Worm (Caenorhabditis elegans) whole organism, young adult: ENCODE results near the gene F02C12.1.

Experiments used
- B0035.1 ChIP-seq: sonication (generic microtip); optimal IDR thresholded peaks from 2 replicates; lab custom pipeline; 2016; ENCODE audit warnings: missing genetic modification characterization, mild to moderate bottlenecking, missing compliant biosample characterization, missing genotype, missing genetic modification reagents
- B0261.1 ChIP-seq: sonication (generic microtip); optimal IDR thresholded peaks from 2 replicates; lab custom pipeline; 2016; ENCODE audit warnings: mild to moderate bottlenecking, missing genetic modification characterization, moderate library complexity, missing compliant biosample characterization
- C17E4.6 ChIP-seq: fragments of 200-800 bp; sonication (Bioruptor generic); IDR thresholded peaks from 2 replicates; pipeline ENCODE4 v1.3.6; 2022; ENCODE audit warnings: missing genetic modification reagents, missing genetic modification characterization, missing compliant biosample characterization
- F23B12.7 ChIP-seq: sonication (generic microtip); optimal IDR thresholded peaks from 2 replicates; lab custom pipeline; 2017; ENCODE audit warnings: missing genetic modification characterization, mild to moderate bottlenecking, missing compliant biosample characterization, antibody characterized with exemption, moderate library complexity; ENCODE audit not compliant: insufficient read depth
- F33H1.4 ChIP-seq: fragments of 200-800 bp; sonication (Bioruptor generic); IDR thresholded peaks from 2 replicates; pipeline ENCODE4 v1.3.6; 2022; ENCODE audit warnings: missing genetic modification reagents, missing genetic modification characterization, missing compliant biosample characterization
- F57A8.1 ChIP-seq: fragments of 200-800 bp; sonication (Bioruptor generic); optimal IDR thresholded peaks from 2 replicates; lab custom pipeline; 2018; ENCODE audit warnings: mild to moderate bottlenecking, missing genetic modification characterization, moderate library complexity, missing compliant biosample characterization
- T07F8.4 ChIP-seq: sonication (generic microtip); optimal IDR thresholded peaks from 2 replicates; lab custom pipeline; 2016; ENCODE audit warnings: mild to moderate bottlenecking, missing genetic modification characterization, moderate library complexity, missing compliant biosample characterization
- Y79H2A.3 ChIP-seq: fragments of 200-800 bp; sonication (Bioruptor generic); conservative IDR thresholded peaks from 2 replicates; pipeline ENCODE4 v1.3.6; 2022; ENCODE audit warnings: missing genetic modification reagents, missing genetic modification characterization, missing compliant biosample characterization
- akir-1 ChIP-seq: fragments of 200-800 bp; sonication (Bioruptor generic); optimal IDR thresholded peaks from 2 replicates; lab custom pipeline; 2018; ENCODE audit warnings: mild to moderate bottlenecking, missing genetic modification characterization, moderate library complexity, missing compliant biosample characterization
- aptf-2 ChIP-seq: fragments of 200-800 bp; sonication (Bioruptor generic); conservative IDR thresholded peaks from 2 replicates; pipeline ENCODE4 v1.3.6; 2022; ENCODE audit warnings: missing genetic modification reagents, missing genetic modification characterization, missing compliant biosample characterization
- aptf-3 ChIP-seq: fragments of 200-800 bp; sonication (Bioruptor generic); IDR thresholded peaks from 2 replicates; pipeline ENCODE4 v1.3.6; 2022; ENCODE audit warnings: missing genetic modification characterization, missing compliant biosample characterization
- athp-1 ChIP-seq: sonication (generic microtip); optimal IDR thresholded peaks from 2 replicates; lab custom pipeline; 2017; ENCODE audit warnings: mild to moderate bottlenecking, missing genetic modification characterization, missing compliant biosample characterization
- attf-3 ChIP-seq: fragments of 200-800 bp; sonication (Bioruptor generic); conservative IDR thresholded peaks from 2 replicates; pipeline ENCODE4 v1.3.6; 2022; ENCODE audit warnings: missing genetic modification reagents, missing genetic modification characterization, missing compliant biosample characterization
- attf-5 ChIP-seq: fragments of 200-800 bp; sonication (Bioruptor generic); optimal IDR thresholded peaks from 2 replicates; lab custom pipeline; 2018; ENCODE audit warnings: mild to moderate bottlenecking, missing genetic modification characterization, missing compliant biosample characterization
- bed-2 ChIP-seq: fragments of 200-800 bp; sonication (Bioruptor generic); IDR thresholded peaks from 2 replicates; pipeline ENCODE4 v1.3.6; 2022; ENCODE audit warnings: missing genetic modification reagents, missing genetic modification characterization, missing compliant biosample characterization
- cebp-1 ChIP-seq, 2 experiments: fragments of 200-800 bp in 1 of 2; sonication (Bioruptor generic) in 1 of 2; sonication (generic microtip) in 1 of 2; IDR thresholded peaks in 1 of 2; optimal IDR thresholded peaks in 1 of 2; 2 replicates each; pipeline versions ENCODE4 v1.3.6 to Lab custom; 2017 to 2022; ENCODE audit warnings: missing compliant biosample characterization in 2 of 2, missing genetic modification characterization in 2 of 2, mild to moderate bottlenecking in 1 of 2, missing genetic modification reagents in 1 of 2, moderate library complexity in 1 of 2
- ceh-100 ChIP-seq: fragments of 200-800 bp; sonication (Bioruptor generic); IDR thresholded peaks from 2 replicates; pipeline ENCODE4 v1.3.6; 2022; ENCODE audit warnings: missing genetic modification reagents, missing genetic modification characterization, missing compliant biosample characterization
- ceh-58 ChIP-seq: fragments of 200-800 bp; sonication (Bioruptor generic); IDR thresholded peaks from 2 replicates; pipeline ENCODE4 v1.3.6; 2022; ENCODE audit warnings: missing genetic modification characterization, missing compliant biosample characterization
- chd-7 ChIP-seq: sonication (generic microtip); optimal IDR thresholded peaks from 2 replicates; lab custom pipeline; 2016; ENCODE audit warnings: mild to moderate bottlenecking, missing genetic modification characterization, moderate library complexity, missing compliant biosample characterization
- ets-4 ChIP-seq: fragments of 200-800 bp; sonication (Bioruptor generic); optimal IDR thresholded peaks from 2 replicates; lab custom pipeline; 2018; ENCODE audit warnings: mild to moderate bottlenecking, missing genetic modification characterization, missing compliant biosample characterization
- fkh-3 ChIP-seq: sonication (generic microtip); optimal IDR thresholded peaks from 2 replicates; lab custom pipeline; 2016; ENCODE audit warnings: mild to moderate bottlenecking, missing genetic modification characterization, missing compliant biosample characterization
- gei-17 ChIP-seq: fragments of 200-800 bp; sonication (Bioruptor generic); optimal IDR thresholded peaks from 2 replicates; lab custom pipeline; 2018; ENCODE audit warnings: mild to moderate bottlenecking, missing genetic modification characterization, missing compliant biosample characterization
- hlh-26 ChIP-seq: fragments of 200-800 bp; sonication (Bioruptor generic); conservative IDR thresholded peaks from 2 replicates; pipeline ENCODE4 v1.3.6; 2022; ENCODE audit warnings: missing genetic modification reagents, missing genetic modification characterization, missing compliant biosample characterization
- hmg-1.2 ChIP-seq: fragments of 200-800 bp; sonication (Bioruptor generic); IDR thresholded peaks from 2 replicates; pipeline ENCODE4 v1.3.6; 2022; ENCODE audit warnings: missing genetic modification reagents, missing genetic modification characterization, missing compliant biosample characterization
- let-607 ChIP-seq, 2 experiments: fragments of 200-800 bp in 1 of 2; sonication (Bioruptor generic) in 1 of 2; sonication (generic microtip) in 1 of 2; optimal IDR thresholded peaks; 2 replicates each; lab custom pipeline; 2016 to 2018; ENCODE audit warnings: mild to moderate bottlenecking in 2 of 2, missing compliant biosample characterization in 2 of 2, missing genetic modification characterization in 2 of 2, moderate library complexity in 2 of 2, missing genotype in 1 of 2
- madf-3 ChIP-seq: fragments of 200-800 bp; sonication (Bioruptor generic); IDR thresholded peaks from 2 replicates; pipeline ENCODE4 v1.3.6; 2022; ENCODE audit warnings: missing genetic modification reagents, missing genetic modification characterization, missing compliant biosample characterization
- madf-8 ChIP-seq: fragments of 200-800 bp; sonication (Bioruptor generic); conservative IDR thresholded peaks from 2 replicates; pipeline ENCODE4 v1.3.6; 2022; ENCODE audit warnings: missing genetic modification reagents, missing genetic modification characterization, missing compliant biosample characterization
- mcd-1 ChIP-seq: fragments of 200-800 bp; sonication (Bioruptor generic); IDR thresholded peaks from 2 replicates; pipeline ENCODE4 v1.3.6; 2022; ENCODE audit warnings: missing genetic modification reagents, missing genetic modification characterization, missing compliant biosample characterization
- nfyb-1 ChIP-seq: fragments of 200-800 bp; sonication (Bioruptor generic); IDR thresholded peaks from 2 replicates; pipeline ENCODE4 v1.3.6; 2022; ENCODE audit warnings: missing genetic modification reagents, missing genetic modification characterization, missing compliant biosample characterization
- nhr-120 ChIP-seq: fragments of 200-800 bp; sonication (Bioruptor generic); IDR thresholded peaks from 2 replicates; pipeline ENCODE4 v1.3.6; 2022; ENCODE audit warnings: missing genetic modification characterization, missing compliant biosample characterization
- nhr-80 ChIP-seq: sonication (generic microtip); optimal IDR thresholded peaks from 2 replicates; lab custom pipeline; 2016; ENCODE audit warnings: missing genetic modification characterization, missing compliant biosample characterization
- pbrm-1 ChIP-seq: fragments of 200-800 bp; sonication (Bioruptor generic); IDR thresholded peaks from 2 replicates; pipeline ENCODE4 v1.3.6; 2022; ENCODE audit warnings: missing genetic modification reagents, missing genetic modification characterization, missing compliant biosample characterization
- rcor-1 ChIP-seq: fragments of 200-800 bp; sonication (Bioruptor generic); IDR thresholded peaks from 2 replicates; pipeline ENCODE4 v1.3.6; 2022; ENCODE audit warnings: missing genetic modification reagents, missing genetic modification characterization, missing compliant biosample characterization
- rpc-1 ChIP-seq, 2 experiments: fragments of 150-350 bp in 1 of 2; sonication (generic microtip) in 1 of 2; optimal IDR thresholded peaks; 2 replicates each; lab custom pipeline; 2014 to 2018; ENCODE audit warnings: missing biosample characterization in 1 of 2, missing genetic modification characterization in 1 of 2, missing genetic modification reagents in 1 of 2, missing genotype in 1 of 2
- sdz-38 ChIP-seq: sonication (generic microtip); optimal IDR thresholded peaks from 2 replicates; lab custom pipeline; 2016; ENCODE audit warnings: missing genotype, missing genetic modification characterization, missing compliant biosample characterization
- sea-2 ChIP-seq: fragments of 200-800 bp; sonication (Bioruptor generic); IDR thresholded peaks from 2 replicates; pipeline ENCODE4 v1.3.6; 2022; ENCODE audit warnings: missing genetic modification characterization, missing compliant biosample characterization
- snpc-1.1 ChIP-seq: sonication (generic microtip); optimal IDR thresholded peaks from 2 replicates; lab custom pipeline; 2017; ENCODE audit warnings: missing genetic modification characterization, mild to moderate bottlenecking, missing compliant biosample characterization, antibody characterized with exemption, moderate library complexity, missing genotype, missing genetic modification reagents; ENCODE audit not compliant: insufficient read depth
- snpc-3.4 ChIP-seq: sonication (generic microtip); optimal IDR thresholded peaks from 2 replicates; lab custom pipeline; 2017; ENCODE audit warnings: missing genetic modification characterization, mild to moderate bottlenecking, missing compliant biosample characterization, antibody characterized with exemption, moderate library complexity, missing genotype, missing genetic modification reagents
- somi-1 ChIP-seq: fragments of 200-800 bp; sonication (Bioruptor generic); optimal IDR thresholded peaks from 2 replicates; lab custom pipeline; 2018; ENCODE audit warnings: mild to moderate bottlenecking, missing genetic modification characterization, missing compliant biosample characterization
- tbp1 ChIP-seq: fragments of 200-800 bp; sonication (Bioruptor generic); optimal IDR thresholded peaks from 2 replicates; lab custom pipeline; 2018; ENCODE audit warnings: mild to moderate bottlenecking, missing genetic modification characterization, missing compliant biosample characterization
- ztf-22 ChIP-seq: fragments of 200-800 bp; sonication (Bioruptor generic); optimal IDR thresholded peaks from 2 replicates; lab custom pipeline; 2018; ENCODE audit warnings: mild to moderate bottlenecking, missing genetic modification characterization, moderate library complexity, missing compliant biosample characterization
- ztf-28 ChIP-seq: fragments of 200-800 bp; sonication (Bioruptor generic); IDR thresholded peaks from 2 replicates; pipeline ENCODE4 v1.3.6; 2022; ENCODE audit warnings: missing genetic modification reagents, missing genetic modification characterization, missing compliant biosample characterization
- ztf-3 ChIP-seq: fragments of 200-800 bp; sonication (Bioruptor generic); optimal IDR thresholded peaks from 2 replicates; lab custom pipeline; 2018; ENCODE audit warnings: mild to moderate bottlenecking, missing genetic modification characterization, missing compliant biosample characterization

F02C12.1 gene

DNA sequence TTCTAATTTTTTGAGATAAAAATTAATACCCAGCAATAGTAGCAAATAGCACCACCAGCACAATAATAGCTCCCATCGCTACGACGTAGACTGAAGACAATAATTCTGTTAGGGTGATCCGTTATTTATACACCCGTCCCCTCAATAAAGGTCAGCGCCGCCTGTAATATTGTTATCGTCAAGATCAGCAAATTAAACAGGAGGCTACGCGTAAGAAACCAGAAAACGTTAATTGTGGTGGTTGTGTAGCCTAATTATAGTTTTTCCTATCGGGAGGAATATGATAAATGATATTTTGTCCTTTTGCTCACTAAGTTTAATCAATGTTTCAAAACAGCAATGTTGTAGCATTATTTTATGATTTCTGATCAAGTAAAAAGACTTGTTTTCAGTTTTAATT lies 7.7 kb downstream of the F02C12.1 start, which contains the start of the genes cyp-13B1 and C29F7.1:
Gene cyp-13B1, minus strand, starts transcription at position 101 of the 400 bp plus-strand sequence.
Gene C29F7.1, plus strand, starts transcription at position 394 of the 400 bp plus-strand sequence.
- no peak for TF ChIP-seq ets-4 (GFP tag; lab: Kevin White, UChicago)
- TF ChIP-seq aptf-2 (GFP tag; lab: Robert Waterston, UW): no peak
- no peak for TF ChIP-seq C17E4.6
- TF ChIP-seq fkh-3 (tag; lab: Kevin White, UChicago): no peak
- TF ChIP-seq ztf-28 (GFP tag; lab: Robert Waterston, UW): no peak
- no peak for TF ChIP-seq rpc-1 (optimal IDR thresholded peaks at IDR 0.05; lab: Kevin White, UChicago)
- no peak for TF ChIP-seq rpc-1 (tag; optimal IDR thresholded peaks at IDR 0.05; lab: Kevin White, UChicago)
- TF ChIP-seq ceh-100 (GFP tag; lab: Robert Waterston, UW): no peak
- no peak for TF ChIP-seq madf-8 (GFP tag; lab: Robert Waterston, UW)
- no peak for TF ChIP-seq sdz-38 (tag; lab: Kevin White, UChicago)
- TF ChIP-seq nhr-120 (GFP tag; lab: Robert Waterston, UW): no peak
- TF ChIP-seq B0261.1 (tag; lab: Kevin White, UChicago): no peak
- TF ChIP-seq ceh-58 (GFP tag; lab: Robert Waterston, UW): no peak
- no peak for TF ChIP-seq F33H1.4
- TF ChIP-seq hlh-26 (GFP tag; lab: Robert Waterston, UW): no peak
- no peak for TF ChIP-seq ztf-3
- no peak for TF ChIP-seq let-607 (tag; optimal IDR thresholded peaks at IDR 0.05; lab: Kevin White, UChicago)

ce11 chrX:13411306-13411705 lies 9.4 kb downstream of the F02C12.1 start:
- no peak for TF ChIP-seq madf-8 (GFP tag; lab: Robert Waterston, UW)
- no peak for TF ChIP-seq chd-7 (tag; lab: Kevin White, UChicago)
- TF ChIP-seq madf-3 (GFP tag; lab: Robert Waterston, UW): no peak
- TF ChIP-seq rcor-1 (GFP tag; lab: Robert Waterston, UW): no peak
- TF ChIP-seq nfyb-1 (GFP tag; lab: Robert Waterston, UW): no peak
- TF ChIP-seq cebp-1 (GFP tag; IDR thresholded peaks at IDR 0.05; lab: Robert Waterston, UW): no peak
- no peak for TF ChIP-seq cebp-1 (tag; optimal IDR thresholded peaks at IDR 0.05; lab: Kevin White, UChicago)
- TF ChIP-seq Y79H2A.3 (GFP tag; lab: Robert Waterston, UW): no peak
- TF ChIP-seq F33H1.4: no peak
- TF ChIP-seq snpc-3.4 (tag; lab: Kevin White, UChicago): no peak
- TF ChIP-seq F57A8.1 (GFP tag; lab: Kevin White, UChicago): no peak
- TF ChIP-seq attf-3 (GFP tag; lab: Robert Waterston, UW): no peak
- no peak for TF ChIP-seq B0035.1 (tag; lab: Kevin White, UChicago)
- TF ChIP-seq athp-1 (tag; lab: Kevin White, UChicago): no peak
- TF ChIP-seq bed-2 (GFP tag; lab: Robert Waterston, UW): no peak
- no peak for TF ChIP-seq hmg-1.2 (GFP tag; lab: Robert Waterston, UW)
- no peak for TF ChIP-seq attf-5 (GFP tag; lab: Kevin White, UChicago)
- TF ChIP-seq, all 124 proteins: peak for 0

DNA sequence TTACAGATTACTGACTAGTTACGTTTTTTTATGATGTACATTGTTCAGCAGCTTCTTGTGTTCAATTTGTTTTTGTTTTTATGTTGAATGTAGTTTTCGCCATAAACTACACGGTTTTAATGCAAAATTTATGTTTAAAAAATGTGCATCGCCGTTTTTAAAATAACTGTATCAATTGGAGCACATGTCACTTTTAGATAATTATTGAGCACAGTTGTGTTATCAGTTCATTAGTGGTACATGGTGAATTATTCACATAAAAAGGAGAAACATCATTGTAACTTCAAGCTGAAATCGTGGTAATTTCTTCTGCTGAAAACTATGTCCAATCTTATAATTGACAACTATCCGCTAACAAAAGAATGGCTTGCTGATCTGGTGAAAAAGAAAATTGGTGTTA lies 10.4 kb downstream of the F02C12.1 start:
- TF ChIP-seq nhr-80 (tag; lab: Kevin White, UChicago): peak; percentile 49
- no peak for TF ChIP-seq aptf-3

DNA sequence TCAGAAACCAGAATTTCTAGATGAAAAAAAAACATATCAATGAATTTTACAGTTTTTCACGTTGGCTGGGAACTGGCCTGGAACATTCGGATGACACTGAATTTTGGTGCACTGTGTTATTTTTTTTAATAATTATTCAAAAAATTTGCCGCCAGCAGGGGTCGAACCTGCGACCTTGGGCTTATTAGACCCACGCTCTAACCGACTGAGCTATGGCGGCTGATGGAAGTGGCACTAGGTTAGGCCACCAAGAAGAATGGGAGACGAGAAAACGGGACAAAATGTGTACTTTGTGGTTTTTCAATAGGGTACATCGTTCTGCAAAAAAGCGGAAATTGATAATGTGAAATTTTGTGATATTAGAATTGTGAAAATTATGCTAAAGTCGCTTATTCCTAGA lies 13.1 kb downstream of the F02C12.1 start:
- peak; percentile 17 for TF ChIP-seq snpc-1.1 (tag; lab: Kevin White, UChicago)
- TF ChIP-seq somi-1 (GFP tag; lab: Kevin White, UChicago): peak; percentile 23
- no peak for TF ChIP-seq sea-2 (GFP tag; lab: Robert Waterston, UW)
- TF ChIP-seq F23B12.7 (tag; lab: Kevin White, UChicago): peak; percentile 64
- no peak for TF ChIP-seq akir-1 (GFP tag; lab: Kevin White, UChicago)
- TF ChIP-seq attf-5 (GFP tag; lab: Kevin White, UChicago): no peak
- TF ChIP-seq T07F8.4: peak; percentile 12
- peak; percentile 93 for TF ChIP-seq tbp1 (GFP tag; lab: Kevin White, UChicago)
- no peak; the same call in 1 of the 2 replicates for TF ChIP-seq pbrm-1 (GFP tag; lab: Robert Waterston, UW)
- TF ChIP-seq mcd-1: no peak; the same call in 1 of the 2 replicates
- TF ChIP-seq aptf-3: no peak
- no peak for TF ChIP-seq B0035.1 (tag; lab: Kevin White, UChicago)
- TF ChIP-seq ztf-22 (GFP tag; lab: Kevin White, UChicago): no peak
- TF ChIP-seq gei-17 (GFP tag; lab: Kevin White, UChicago): no peak
